Worm (Caenorhabditis elegans) whole organism, L3 larva: Measurements from ENCODE around the gene T05C3.6.

Experiments used
- aly-2 ChIP-seq: fragments of 150-350 bp; optimal IDR thresholded peaks from 2 replicates; lab custom pipeline; 2014; ENCODE audit warnings: missing biosample characterization, missing genetic modification characterization
- ceh-16 ChIP-seq: sonication (generic microtip); optimal IDR thresholded peaks from 2 replicates; lab custom pipeline; 2017; ENCODE audit warnings: missing biosample characterization, missing genetic modification characterization
- ceh-82 ChIP-seq: fragments of 150-350 bp; optimal IDR thresholded peaks from 2 replicates; lab custom pipeline; 2014; ENCODE audit warnings: missing biosample characterization, missing genetic modification characterization
- daf-12 ChIP-seq: fragments of 150-350 bp; optimal IDR thresholded peaks from 2 replicates; lab custom pipeline; 2014; ENCODE audit warnings: missing biosample characterization, missing genetic modification reagents, missing genetic modification characterization
- egl-27 ChIP-seq: sonication (generic microtip); optimal IDR thresholded peaks from 4 replicates; lab custom pipeline; 2017; ENCODE audit warnings: missing biosample characterization, missing genetic modification reagents, missing genetic modification characterization
- egl-5 ChIP-seq: fragments of 150-350 bp; optimal IDR thresholded peaks from 2 replicates; lab custom pipeline; 2017; ENCODE audit warnings: missing biosample characterization, missing genetic modification reagents, missing genetic modification characterization, inconsistent platforms
- elt-2 ChIP-seq: sonication (generic microtip); optimal IDR thresholded peaks from 2 replicates; lab custom pipeline; 2016; ENCODE audit warnings: missing genetic modification reagents, mild to moderate bottlenecking, missing genetic modification characterization, missing compliant biosample characterization
- elt-3 ChIP-seq, 3 experiments: fragments of 150-350 bp in 1 of 3; sonication (generic microtip) in 2 of 3; optimal IDR thresholded peaks; 2 replicates in 2 of 3; 4 replicates in 1 of 3; lab custom pipeline; 2014 to 2017; ENCODE audit warnings: missing biosample characterization in 3 of 3, missing genetic modification characterization in 3 of 3
- eor-1 ChIP-seq, 2 experiments: fragments of 150-350 bp; optimal IDR thresholded peaks; 2 replicates each; lab custom pipeline; 2014 to 2018; ENCODE audit warnings: missing biosample characterization in 2 of 2, missing genetic modification characterization in 2 of 2
- fkh-10 ChIP-seq: sonication (generic microtip); optimal IDR thresholded peaks from 2 replicates; lab custom pipeline; 2017; ENCODE audit warnings: missing biosample characterization, missing genetic modification reagents, missing genetic modification characterization
- fkh-2 ChIP-seq: fragments of 150-350 bp; optimal IDR thresholded peaks from 2 replicates; lab custom pipeline; 2014; ENCODE audit warnings: missing biosample characterization, missing genetic modification reagents, missing genetic modification characterization
- fos-1 ChIP-seq: fragments of 150-350 bp; optimal IDR thresholded peaks from 2 replicates; lab custom pipeline; 2014; ENCODE audit warnings: missing biosample characterization, missing genetic modification characterization
- jun-1 ChIP-seq: fragments of 150-350 bp; optimal IDR thresholded peaks from 2 replicates; lab custom pipeline; 2014; ENCODE audit warnings: missing biosample characterization, missing genetic modification reagents, missing genetic modification characterization
- lin-15B ChIP-seq: fragments of 150-350 bp; optimal IDR thresholded peaks from 2 replicates; lab custom pipeline; 2014; ENCODE audit warnings: missing biosample characterization, missing genetic modification characterization
- lin-39 ChIP-seq: fragments of 150-350 bp; optimal IDR thresholded peaks from 2 replicates; lab custom pipeline; 2018; ENCODE audit warnings: missing biosample characterization, missing genetic modification reagents, missing genetic modification characterization
- mdl-1 ChIP-seq: fragments of 150-350 bp; optimal IDR thresholded peaks from 2 replicates; lab custom pipeline; 2014; ENCODE audit warnings: missing biosample characterization, missing genetic modification characterization
- mml-1 ChIP-seq: fragments of 150-350 bp; sonication (generic microtip); optimal IDR thresholded peaks from 3 replicates; lab custom pipeline; 2014; ENCODE audit warnings: missing biosample characterization, missing genetic modification characterization
- nfya-1 ChIP-seq: sonication (generic microtip); optimal IDR thresholded peaks from 2 replicates; lab custom pipeline; 2017; ENCODE audit warnings: missing genetic modification characterization, mild to moderate bottlenecking, missing compliant biosample characterization, antibody characterized with exemption, moderate library complexity; ENCODE audit not compliant: insufficient read depth
- nhr-11 ChIP-seq: fragments of 150-350 bp; optimal IDR thresholded peaks from 2 replicates; lab custom pipeline; 2014; ENCODE audit warnings: missing biosample characterization, missing genetic modification characterization
- nhr-12 ChIP-seq: fragments of 150-350 bp; optimal IDR thresholded peaks from 2 replicates; lab custom pipeline; 2014; ENCODE audit warnings: missing biosample characterization, missing genetic modification characterization
- nhr-237 ChIP-seq: fragments of 150-350 bp; optimal IDR thresholded peaks from 2 replicates; lab custom pipeline; 2014; ENCODE audit warnings: missing biosample characterization, missing genetic modification characterization
- nhr-28 ChIP-seq: fragments of 150-350 bp; optimal IDR thresholded peaks from 2 replicates; lab custom pipeline; 2014; ENCODE audit warnings: missing biosample characterization, missing genetic modification characterization
- nhr-43 ChIP-seq: sonication (generic microtip); optimal IDR thresholded peaks from 2 replicates; lab custom pipeline; 2016; ENCODE audit warnings: mild to moderate bottlenecking, missing genetic modification characterization, missing compliant biosample characterization; ENCODE audit not compliant: poor library complexity, severe bottlenecking
- nhr-67 ChIP-seq: fragments of 150-350 bp; optimal IDR thresholded peaks from 2 replicates; lab custom pipeline; 2014; ENCODE audit warnings: missing biosample characterization, missing genetic modification characterization
- nhr-76 ChIP-seq: fragments of 150-350 bp; sonication (generic microtip); optimal IDR thresholded peaks from 5 replicates; lab custom pipeline; 2014; ENCODE audit warnings: missing biosample characterization, missing genetic modification characterization
- pqm-1 ChIP-seq: fragments of 150-350 bp; optimal IDR thresholded peaks from 2 replicates; lab custom pipeline; 2017; ENCODE audit warnings: missing biosample characterization, missing genetic modification characterization, inconsistent platforms
- sea-2 ChIP-seq: fragments of 150-350 bp; sonication (generic microtip); optimal IDR thresholded peaks from 4 replicates; lab custom pipeline; 2014; ENCODE audit warnings: missing biosample characterization, missing genetic modification reagents, missing genetic modification characterization
- tbx-2 ChIP-seq: sonication (generic microtip); optimal IDR thresholded peaks from 2 replicates; lab custom pipeline; 2016; ENCODE audit warnings: mild to moderate bottlenecking, missing genetic modification characterization, missing compliant biosample characterization
- unc-62 ChIP-seq: fragments of 150-350 bp; sonication (generic microtip); optimal IDR thresholded peaks from 4 replicates; lab custom pipeline; 2014; ENCODE audit warnings: missing biosample characterization, missing genetic modification reagents, missing genetic modification characterization
- zag-1 ChIP-seq: fragments of 150-350 bp; optimal IDR thresholded peaks from 2 replicates; lab custom pipeline; 2014; ENCODE audit warnings: missing biosample characterization, missing genetic modification characterization

T05C3.6 gene

ce11 chrV:5490205-5490604 lies at the start of gene T05C3.6:
Gene T05C3.6, plus strand, starts transcription at chrV:5490445.
- TF ChIP-seq egl-27 (tag; lab: Kevin White, UChicago), result no peak
- TF ChIP-seq lin-39 (tag; lab: Kevin White, UChicago), result no peak
- TF ChIP-seq pqm-1 (tag; lab: Kevin White, UChicago), result peak; percentile 90
- no peak for TF ChIP-seq sea-2
- no peak for TF ChIP-seq fkh-10 (GFP tag; lab: Kevin White, UChicago)
- TF ChIP-seq mdl-1 (tag; lab: Kevin White, UChicago), result peak; percentile 30
- no peak for TF ChIP-seq nhr-237
- no peak for TF ChIP-seq fkh-2 (tag; lab: Kevin White, UChicago)
- TF ChIP-seq daf-12 (tag; lab: Kevin White, UChicago), result no peak
- peak; percentile 8 for TF ChIP-seq jun-1 (tag; lab: Kevin White, UChicago)
- TF ChIP-seq nhr-12, result no peak
- no peak for TF ChIP-seq nhr-43
- TF ChIP-seq elt-2, result peak; percentile 87
- TF ChIP-seq aly-2 (tag; lab: Kevin White, UChicago), result no peak
- TF ChIP-seq nhr-67 (tag; lab: Kevin White, UChicago), result no peak
- TF ChIP-seq nhr-28, result no peak

ce11 chrV:5442366-5442765 lies 47.9 kb upstream of the T05C3.6 start:
- TF ChIP-seq nfya-1 (peak; percentile 15), lin-39 (tag; lab: Kevin White, UChicago) (peak; percentile 46), nhr-11 (tag; lab: Kevin White, UChicago) (no peak)

- TF ChIP-seq eor-1 (tag; optimal IDR thresholded peaks at IDR 0.05; lab: Kevin White, UChicago) (no peak), fos-1 (tag; lab: Kevin White, UChicago) (no peak), mdl-1 (tag; lab: Kevin White, UChicago) (no peak), mml-1 (tag; lab: Kevin White, UChicago) (no peak), nhr-43 (no peak), fkh-10 (GFP tag; lab: Kevin White, UChicago) (no peak), lin-39 (tag; lab: Kevin White, UChicago) (no peak)
- TF ChIP-seq, all 47 proteins: peak for 0
Measured at ce11 chrV:5444037-5444436, 46.2 kb upstream of the T05C3.6 start.

ce11 chrV:5445839-5446238 lies 44.4 kb upstream of the T05C3.6 start, which contains the start of gene F08F3.1:
Gene F08F3.1, plus strand, starts transcription at chrV:5446139.
- TF ChIP-seq sea-2 (no peak), mml-1 (tag; lab: Kevin White, UChicago) (no peak), zag-1 (tag; lab: Kevin White, UChicago) (no peak)

- TF ChIP-seq lin-15B (tag; lab: Kevin White, UChicago) (no peak), nhr-67 (tag; lab: Kevin White, UChicago) (no peak), nhr-76 (tag; lab: Kevin White, UChicago) (no peak), fkh-2 (tag; lab: Kevin White, UChicago) (no peak), zag-1 (tag; lab: Kevin White, UChicago) (no peak), nhr-237 (no peak), mdl-1 (tag; lab: Kevin White, UChicago) (no peak), fos-1 (tag; lab: Kevin White, UChicago) (no peak), egl-5 (no peak), ceh-16 (tag; lab: Kevin White, UChicago) (no peak), elt-3 (tag; optimal IDR thresholded peaks at IDR 0.05; lab: Kevin White, UChicago) (no peak), aly-2 (tag; lab: Kevin White, UChicago) (no peak)
Measured at ce11 chrV:5447057-5447456, 43.2 kb upstream of the T05C3.6 start.

ce11 chrV:5450742-5451141 lies 39.5 kb upstream of the T05C3.6 start:
- TF ChIP-seq mdl-1 (tag; lab: Kevin White, UChicago) (no peak), unc-62 (GFP tag; lab: Kevin White, UChicago) (no peak), pqm-1 (tag; lab: Kevin White, UChicago) (no peak), lin-15B (tag; lab: Kevin White, UChicago) (no peak), ceh-82 (no peak), zag-1 (tag; lab: Kevin White, UChicago) (no peak), nfya-1 (no peak), lin-39 (tag; lab: Kevin White, UChicago) (no peak), tbx-2 (tag; lab: Kevin White, UChicago) (no peak), daf-12 (tag; lab: Kevin White, UChicago) (no peak), mml-1 (tag; lab: Kevin White, UChicago) (no peak)
- TF ChIP-seq, all 47 proteins: peak for 0
